Fruit fly (Drosophila melanogaster) whole organism, embryonic: ENCODE results near the gene CG17343.

Experiments
- Ada2b ChIP-seq: fragments of 200-800 bp; sonication (Bioruptor generic); IDR thresholded peaks from 2 replicates; pipeline ENCODE4 v1.3.6; 2022; ENCODE audit warnings: missing biosample characterization, missing genetic modification characterization
- CG11093 ChIP-seq: fragments of 200-800 bp; sonication (Bioruptor generic); IDR thresholded peaks from 3 replicates; pipeline ENCODE4 v1.3.6; 2022; ENCODE audit warnings: missing biosample characterization, missing genetic modification characterization
- CG11247 ChIP-seq: fragments of 200-800 bp; sonication (Bioruptor generic); IDR thresholded peaks from 2 replicates; pipeline ENCODE4 v1.3.6; 2022; ENCODE audit warnings: missing biosample characterization, missing genetic modification characterization
- CG11696 ChIP-seq: fragments of 200-800 bp; sonication (Bioruptor generic); IDR thresholded peaks from 2 replicates; pipeline ENCODE4 v1.3.6; 2022; ENCODE audit warnings: missing biosample characterization, missing genetic modification characterization
- CG12104 ChIP-seq: fragments of 200-800 bp; sonication (Bioruptor generic); optimal IDR thresholded peaks from 3 replicates; lab custom pipeline; 2016; ENCODE audit warnings: missing biosample characterization, missing genetic modification characterization
- CG13296 ChIP-seq: fragments of 200-800 bp; sonication (Bioruptor generic); optimal IDR thresholded peaks from 3 replicates; lab custom pipeline; 2018; ENCODE audit warnings: missing biosample characterization, mild to moderate bottlenecking, missing genetic modification characterization
- CG13894 ChIP-seq: fragments of 200-800 bp; sonication (Bioruptor generic); optimal IDR thresholded peaks from 3 replicates; lab custom pipeline; 2018; ENCODE audit warnings: missing biosample characterization, mild to moderate bottlenecking, missing genetic modification characterization, moderate library complexity
- CG1602 ChIP-seq: fragments of 200-800 bp; sonication (Bioruptor generic); optimal IDR thresholded peaks from 3 replicates; lab custom pipeline; 2016; ENCODE audit warnings: missing biosample characterization, missing genetic modification characterization
- CG17186 ChIP-seq: fragments of 200-800 bp; sonication (Bioruptor generic); optimal IDR thresholded peaks from 3 replicates; lab custom pipeline; 2017; ENCODE audit warnings: missing biosample characterization, missing genetic modification reagents, missing genetic modification characterization
- CG17612 ChIP-seq: fragments of 200-800 bp; sonication (Bioruptor generic); IDR thresholded peaks from 2 replicates; pipeline ENCODE4 v1.3.6; 2022; ENCODE audit warnings: missing biosample characterization, missing genetic modification characterization
- CG2889 ChIP-seq: fragments of 200-800 bp; sonication (Bioruptor generic); IDR thresholded peaks from 3 replicates; pipeline ENCODE4 v1.3.6; 2022; ENCODE audit warnings: missing biosample characterization, missing genetic modification characterization
- CG31365 ChIP-seq: fragments of 200-800 bp; sonication (Bioruptor generic); optimal IDR thresholded peaks from 2 replicates; lab custom pipeline; 2018; ENCODE audit warnings: missing biosample characterization, mild to moderate bottlenecking, missing genetic modification characterization
- CG34422 ChIP-seq: fragments of 200-800 bp; sonication (Bioruptor generic); IDR thresholded peaks from 3 replicates; pipeline ENCODE4 v1.3.6; 2022; ENCODE audit warnings: missing biosample characterization, missing genetic modification characterization
- CG4730 ChIP-seq: fragments of 200-800 bp; sonication (Bioruptor generic); IDR thresholded peaks from 2 replicates; pipeline ENCODE4 v1.3.6; 2022; ENCODE audit warnings: missing biosample characterization, missing genetic modification characterization
- CG6683 ChIP-seq: fragments of 200-800 bp; sonication (Bioruptor generic); optimal IDR thresholded peaks from 2 replicates; lab custom pipeline; 2017; ENCODE audit warnings: missing biosample characterization, mild to moderate bottlenecking, missing genetic modification characterization, missing genetic modification reagents
- CG7786 ChIP-seq: fragments of 200-800 bp; sonication (Bioruptor generic); optimal IDR thresholded peaks from 2 replicates; lab custom pipeline; 2016; ENCODE audit warnings: missing biosample characterization, missing genetic modification characterization
- CG8359 ChIP-seq: fragments of 200-800 bp; sonication (Bioruptor generic); optimal IDR thresholded peaks from 2 replicates; lab custom pipeline; 2017; ENCODE audit warnings: missing biosample characterization, mild to moderate bottlenecking, missing genetic modification characterization, borderline replicate concordance
- CG8924 ChIP-seq: fragments of 200-800 bp; optimal IDR thresholded peaks from 3 replicates; lab custom pipeline; 2019; ENCODE audit warnings: missing biosample characterization, mild to moderate bottlenecking, missing genetic modification characterization, moderate library complexity
- CG9215 ChIP-seq: fragments of 200-800 bp; sonication (Bioruptor generic); IDR thresholded peaks from 2 replicates; pipeline ENCODE4 v1.3.6; 2022; ENCODE audit warnings: missing biosample characterization, missing genetic modification characterization
- D19A ChIP-seq: fragments of 200-800 bp; optimal IDR thresholded peaks from 3 replicates; lab custom pipeline; 2019; ENCODE audit warnings: missing biosample characterization, mild to moderate bottlenecking, missing genetic modification characterization, moderate library complexity
- Dll ChIP-seq: fragments of 200-800 bp; sonication (Bioruptor generic); IDR thresholded peaks from 4 replicates; pipeline ENCODE4 v1.3.6; 2022; ENCODE audit warnings: missing biosample characterization, missing genetic modification characterization; ENCODE audit not compliant: partially characterized antibody
- Dref ChIP-seq: fragments of 200-800 bp; sonication (Bioruptor generic); IDR thresholded peaks from 2 replicates; pipeline ENCODE4 v1.3.6; 2022; ENCODE audit warnings: missing biosample characterization, missing genetic modification characterization
- Fer1 ChIP-seq: fragments of 200-800 bp; sonication (Bioruptor generic); optimal IDR thresholded peaks from 2 replicates; lab custom pipeline; 2017; ENCODE audit warnings: missing biosample characterization, mild to moderate bottlenecking, missing genetic modification characterization
- Fer2 ChIP-seq: fragments of 200-800 bp; sonication (Bioruptor generic); optimal IDR thresholded peaks from 2 replicates; lab custom pipeline; 2018; ENCODE audit warnings: missing biosample characterization, mild to moderate bottlenecking, missing genetic modification characterization, moderate library complexity
- Hmx ChIP-seq: fragments of 200-800 bp; sonication (Bioruptor generic); optimal IDR thresholded peaks from 2 replicates; lab custom pipeline; 2016; ENCODE audit warnings: missing biosample characterization, missing genetic modification characterization
- Mes4 ChIP-seq: fragments of 200-800 bp; sonication (Bioruptor generic); optimal IDR thresholded peaks from 2 replicates; lab custom pipeline; 2016; ENCODE audit warnings: missing biosample characterization, missing genetic modification characterization
- Mrtf ChIP-seq: fragments of 200-800 bp; sonication (Bioruptor generic); IDR thresholded peaks from 3 replicates; pipeline ENCODE4 v1.3.6; 2022; ENCODE audit warnings: missing biosample characterization, missing genetic modification characterization
- Nf-YC ChIP-seq: fragments of 200-800 bp; optimal IDR thresholded peaks from 3 replicates; lab custom pipeline; 2019; ENCODE audit warnings: missing biosample characterization, mild to moderate bottlenecking, missing genetic modification characterization, moderate library complexity
- Oaz ChIP-seq: fragments of 200-800 bp; sonication (Bioruptor generic); IDR thresholded peaks from 2 replicates; pipeline ENCODE4 v1.3.6; 2022; ENCODE audit warnings: missing biosample characterization, missing genetic modification characterization
- Sin3A ChIP-seq: fragments of >200 bp; optimal IDR thresholded peaks from 2 replicates; lab custom pipeline; 2018
- Vsx1 ChIP-seq: fragments of 200-800 bp; sonication (Bioruptor generic); optimal IDR thresholded peaks from 2 replicates; lab custom pipeline; 2017; ENCODE audit warnings: missing biosample characterization, mild to moderate bottlenecking, missing genetic modification characterization, missing genetic modification reagents
- abd-A ChIP-seq: fragments of 200-800 bp; sonication (Bioruptor generic); optimal IDR thresholded peaks from 3 replicates; lab custom pipeline; 2019; ENCODE audit warnings: missing biosample characterization, mild to moderate bottlenecking, missing genetic modification characterization, moderate library complexity
- bigmax ChIP-seq: fragments of 200-800 bp; sonication (Bioruptor generic); optimal IDR thresholded peaks from 2 replicates; lab custom pipeline; 2018; ENCODE audit warnings: missing biosample characterization, mild to moderate bottlenecking, missing genetic modification characterization
- bsh ChIP-seq, 2 experiments: fragments of 200-800 bp; sonication (Bioruptor generic); optimal IDR thresholded peaks; 2 replicates each; lab custom pipeline; 2017 to 2018; ENCODE audit warnings: mild to moderate bottlenecking in 2 of 2, missing biosample characterization in 2 of 2, missing genetic modification characterization in 2 of 2, moderate library complexity in 1 of 2
- chinmo ChIP-seq: fragments of 200-800 bp; sonication (Bioruptor generic); IDR thresholded peaks from 4 replicates; pipeline ENCODE4 v1.3.6; 2022; ENCODE audit warnings: missing biosample characterization, missing genetic modification characterization; ENCODE audit not compliant: partially characterized antibody
- corto ChIP-seq: fragments of 200-800 bp; sonication (Bioruptor generic); optimal IDR thresholded peaks from 2 replicates; lab custom pipeline; 2016; ENCODE audit warnings: missing biosample characterization, mild to moderate bottlenecking, missing genetic modification characterization, moderate library complexity
- en ChIP-seq: fragments of 200-800 bp; sonication (Bioruptor generic); optimal IDR thresholded peaks from 2 replicates; lab custom pipeline; 2016; ENCODE audit warnings: missing biosample characterization, missing genetic modification characterization
- exex ChIP-seq: fragments of 200-800 bp; sonication (Bioruptor generic); optimal IDR thresholded peaks from 4 replicates; lab custom pipeline; 2018; ENCODE audit warnings: missing biosample characterization, mild to moderate bottlenecking, missing genetic modification characterization, moderate library complexity
- gro ChIP-seq: fragments of 200-800 bp; sonication (Bioruptor generic); optimal IDR thresholded peaks from 2 replicates; lab custom pipeline; 2016; ENCODE audit warnings: missing biosample characterization, missing genetic modification characterization
- hkb ChIP-seq, 2 experiments: fragments of 200-800 bp in 1 of 2; fragments of >200 bp in 1 of 2; sonication (Bioruptor generic) in 1 of 2; IDR thresholded peaks in 1 of 2; optimal IDR thresholded peaks in 1 of 2; 2 replicates each; pipeline versions ENCODE4 v1.3.6 to Lab custom; 2017 to 2022; ENCODE audit warnings: missing biosample characterization in 1 of 2, missing genetic modification characterization in 1 of 2
- insv ChIP-seq, 2 experiments: fragments of 200-800 bp; sonication (Bioruptor generic); optimal IDR thresholded peaks; 3 replicates each; lab custom pipeline; 2016 to 2018; ENCODE audit warnings: missing biosample characterization in 2 of 2, missing genetic modification characterization in 2 of 2
- lmd ChIP-seq: fragments of 200-800 bp; sonication (Bioruptor generic); IDR thresholded peaks from 2 replicates; pipeline ENCODE4 v1.3.6; 2022; ENCODE audit warnings: missing biosample characterization, missing genetic modification characterization
- lov ChIP-seq, 2 experiments: fragments of 200-800 bp in 1 of 2; fragments of >200 bp in 1 of 2; sonication (Bioruptor generic) in 1 of 2; IDR thresholded peaks in 1 of 2; optimal IDR thresholded peaks in 1 of 2; 2 replicates in 1 of 2; 3 replicates in 1 of 2; pipeline versions ENCODE4 v1.3.6 to Lab custom; 2017 to 2022; ENCODE audit warnings: missing biosample characterization in 1 of 2, missing genetic modification characterization in 1 of 2
- nerfin-2 ChIP-seq: fragments of 200-800 bp; sonication (Bioruptor generic); IDR thresholded peaks from 2 replicates; pipeline ENCODE4 v1.3.6; 2022; ENCODE audit warnings: missing biosample characterization, missing genetic modification characterization; ENCODE audit not compliant: partially characterized antibody
- repo ChIP-seq: fragments of 200-800 bp; sonication (Bioruptor generic); optimal IDR thresholded peaks from 2 replicates; lab custom pipeline; 2016; ENCODE audit warnings: missing biosample characterization, missing genetic modification characterization
- sens ChIP-seq: fragments of 200-800 bp; sonication (Bioruptor generic); peaks from one replicate; lab custom pipeline; 2016; ENCODE audit warnings: missing biosample characterization, missing genetic modification characterization
- sr ChIP-seq: fragments of 200-800 bp; sonication (Bioruptor generic); IDR thresholded peaks from 3 replicates; pipeline ENCODE4 v1.3.6; 2022; ENCODE audit warnings: missing biosample characterization, missing genetic modification characterization
- stc ChIP-seq: fragments of 200-800 bp; sonication (Bioruptor generic); IDR thresholded peaks from 2 replicates; pipeline ENCODE4 v1.3.6; 2022; ENCODE audit warnings: missing biosample characterization, missing genetic modification characterization
- sug ChIP-seq: fragments of 200-800 bp; optimal IDR thresholded peaks from 2 replicates; lab custom pipeline; 2019; ENCODE audit warnings: missing biosample characterization, mild to moderate bottlenecking, missing genetic modification characterization, moderate library complexity
- tap ChIP-seq: fragments of 200-800 bp; optimal IDR thresholded peaks from 3 replicates; lab custom pipeline; 2019; ENCODE audit warnings: missing biosample characterization, mild to moderate bottlenecking, missing genetic modification characterization, moderate library complexity
- ttk ChIP-seq: fragments of 200-800 bp; sonication (Bioruptor generic); IDR thresholded peaks from 2 replicates; pipeline ENCODE4 v2.1.2; 2022; ENCODE audit warnings: missing biosample characterization, missing genetic modification characterization

CG17343 gene

DNA sequence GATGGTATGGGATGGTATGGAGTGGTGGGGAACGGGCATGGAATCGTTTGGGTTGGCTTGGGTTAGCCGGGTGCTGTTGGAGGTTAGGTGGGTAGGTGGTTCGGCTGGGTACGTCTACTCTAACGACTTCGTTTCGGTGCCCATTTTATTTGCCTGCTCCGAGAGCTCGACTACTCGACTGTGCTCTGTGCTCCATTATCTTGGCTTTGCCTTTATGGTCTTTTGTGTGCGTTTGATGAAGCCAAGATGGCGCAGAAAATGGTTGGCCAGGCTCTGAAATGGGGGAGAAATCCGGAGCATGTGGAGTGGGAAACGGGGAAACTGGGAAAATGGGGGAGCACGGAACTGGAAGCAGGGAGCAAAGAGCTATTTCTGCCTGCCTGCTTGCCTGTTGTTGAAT, 29.1 kb downstream of the CG17343 start (continued):
- TF ChIP-seq Sin3A (no peak), CG13296 (GFP tag; lab: Kevin White, UChicago) (no peak), nerfin-2 (GFP tag; lab: Robert Waterston, UW) (no peak), insv (GFP tag; optimal IDR thresholded peaks at IDR 0.05; lab: Kevin White, UChicago) (no peak), Vsx1 (GFP tag; lab: Kevin White, UChicago) (no peak), bigmax (GFP tag; lab: Kevin White, UChicago) (no peak), lov (optimal IDR thresholded peaks at IDR 0.05; lab: Kevin White, UChicago) (no peak), lov (GFP tag; IDR thresholded peaks at IDR 0.05; lab: Robert Waterston, UW) (no peak), CG4730 (no peak), CG8359 (GFP tag; lab: Kevin White, UChicago) (no peak), Nf-YC (tag; lab: Kevin White, UChicago) (peak; percentile 74), Oaz (GFP tag; lab: Robert Waterston, UW) (no peak), Dref (GFP tag; lab: Robert Waterston, UW) (no peak), sr (no peak), Hmx (GFP tag; lab: Kevin White, UChicago) (no peak), en (GFP tag; lab: Kevin White, UChicago) (no peak), CG12104 (GFP tag; lab: Kevin White, UChicago) (no peak), gro (no peak), Ada2b (no peak), Fer2 (tag; lab: Kevin White, UChicago) (no peak), CG1602 (no peak), repo (no peak), Mes4 (no peak), abd-A (peak; percentile 93), CG31365 (no peak), stc (GFP tag; lab: Robert Waterston, UW) (no peak), sug (tag; lab: Kevin White, UChicago) (no peak), CG9215 (no peak), corto (GFP tag; lab: Kevin White, UChicago) (no peak), CG7786 (GFP tag; lab: Kevin White, UChicago) (no peak), tap (no peak), hkb (optimal IDR thresholded peaks at IDR 0.05; lab: Kevin White, UChicago) (no peak), hkb (GFP tag; IDR thresholded peaks at IDR 0.05; lab: Robert Waterston, UW) (no peak), Fer1 (GFP tag; lab: Kevin White, UChicago) (no peak), CG8924 (tag; lab: Kevin White, UChicago) (no peak), chinmo (0 out of 4 replicates have a peak, but pooled peaks have one; percentile 12), D19A (tag; lab: Kevin White, UChicago) (no peak), CG6683 (GFP tag; lab: Kevin White, UChicago) (no peak), sens (GFP tag; lab: Kevin White, UChicago) (no peak), exex (tag; lab: Kevin White, UChicago) (no peak), CG17186 (GFP tag; lab: Kevin White, UChicago) (no peak), CG2889 (GFP tag; lab: Robert Waterston, UW) (no peak), CG11696 (GFP tag; lab: Robert Waterston, UW) (no peak), Mrtf (GFP tag; lab: Robert Waterston, UW) (0 out of 3 replicates have a peak, but pooled peaks have one; percentile 13), CG13894 (tag; lab: Kevin White, UChicago) (peak; percentile 13), CG17612 (no peak), lmd (GFP tag; lab: Robert Waterston, UW) (no peak), CG34422 (GFP tag; lab: Robert Waterston, UW) (no peak), bsh (GFP tag; optimal IDR thresholded peaks at IDR 0.05; lab: Kevin White, UChicago) (no peak), ttk (no peak), CG11093 (0 out of 3 replicates have a peak, but pooled peaks have one; percentile 25), CG11247 (GFP tag; lab: Robert Waterston, UW) (no peak), Dll (GFP tag; lab: Robert Waterston, UW) (no peak)
